Worm (Caenorhabditis elegans) whole organism, L2 larva: ENCODE results near the gene Y57G11A.2.

ENCODE experiments used
- ZK546.5 ChIP-seq: sonication (generic microtip); optimal IDR thresholded peaks from 2 replicates; lab custom pipeline; 2017; ENCODE audit warnings: missing biosample characterization, missing genetic modification characterization
- dmd-4 ChIP-seq: sonication (generic microtip); optimal IDR thresholded peaks from 2 replicates; lab custom pipeline; 2017; ENCODE audit warnings: missing biosample characterization, missing genetic modification characterization
- gmeb-1 ChIP-seq: fragments of 150-350 bp; optimal IDR thresholded peaks from 2 replicates; lab custom pipeline; 2014; ENCODE audit warnings: missing biosample characterization, missing genetic modification characterization
- lin-11 ChIP-seq: fragments of 150-350 bp; sonication (generic microtip); optimal IDR thresholded peaks from 2 replicates; lab custom pipeline; 2014; ENCODE audit warnings: missing biosample characterization, missing genetic modification characterization, inconsistent platforms, mixed read lengths
- lin-13 ChIP-seq: fragments of 150-350 bp; optimal IDR thresholded peaks from 2 replicates; lab custom pipeline; 2014; ENCODE audit warnings: missing biosample characterization, missing genetic modification reagents, missing genetic modification characterization
- mab-5 ChIP-seq: fragments of 150-350 bp; optimal IDR thresholded peaks from 2 replicates; lab custom pipeline; 2014; ENCODE audit warnings: missing biosample characterization, missing genetic modification characterization
- mdl-1 ChIP-seq, 2 experiments: fragments of 150-350 bp in 1 of 2; sonication (generic microtip) in 1 of 2; optimal IDR thresholded peaks; 2 replicates each; lab custom pipeline; 2017; ENCODE audit warnings: missing biosample characterization in 2 of 2, missing genetic modification characterization in 2 of 2
- nhr-10 ChIP-seq: sonication (generic microtip); optimal IDR thresholded peaks from 2 replicates; lab custom pipeline; 2017; ENCODE audit warnings: missing biosample characterization, missing genetic modification characterization
- nhr-12 ChIP-seq: fragments of 150-350 bp; optimal IDR thresholded peaks from 2 replicates; lab custom pipeline; 2014; ENCODE audit warnings: missing biosample characterization, missing genetic modification characterization
- nhr-6 ChIP-seq: fragments of 150-350 bp; optimal IDR thresholded peaks from 2 replicates; lab custom pipeline; 2014; ENCODE audit warnings: missing biosample characterization, missing genetic modification characterization
- peb-1 ChIP-seq: fragments of 150-350 bp; optimal IDR thresholded peaks from 2 replicates; lab custom pipeline; 2014; ENCODE audit warnings: missing biosample characterization, missing genetic modification characterization
- sem-4 ChIP-seq: fragments of 150-350 bp; optimal IDR thresholded peaks from 2 replicates; lab custom pipeline; 2014; ENCODE audit warnings: missing biosample characterization, missing genetic modification reagents, missing genetic modification characterization
- snpc-4 ChIP-seq: fragments of 150-350 bp; optimal IDR thresholded peaks from 2 replicates; lab custom pipeline; 2014; ENCODE audit warnings: missing biosample characterization, missing genetic modification characterization
- unc-55 ChIP-seq: fragments of 150-350 bp; sonication (generic microtip); optimal IDR thresholded peaks from 3 replicates; lab custom pipeline; 2014; ENCODE audit warnings: missing biosample characterization, missing genetic modification reagents, missing genetic modification characterization
- unc-62 ChIP-seq: fragments of 150-350 bp; optimal IDR thresholded peaks from 2 replicates; lab custom pipeline; 2014; ENCODE audit warnings: missing biosample characterization, missing genetic modification reagents, missing genetic modification characterization
- zag-1 ChIP-seq: fragments of 150-350 bp; optimal IDR thresholded peaks from 2 replicates; lab custom pipeline; 2014; ENCODE audit warnings: missing biosample characterization, missing genetic modification characterization
- ztf-1 ChIP-seq: fragments of 200-800 bp; sonication (Bioruptor generic); conservative IDR thresholded peaks from 2 replicates; pipeline ENCODE4 v1.3.6; 2022; ENCODE audit warnings: missing genetic modification characterization, missing compliant biosample characterization

Y57G11A.2 gene

ce11 chrIV:14469013-14469412 is 50.3 kb downstream of the Y57G11A.2 start:
- TF ChIP-seq ztf-1 (GFP tag; lab: Robert Waterston, UW) (no peak), mab-5 (tag; lab: Kevin White, UChicago) (no peak), nhr-12 (tag; lab: Kevin White, UChicago) (no peak), gmeb-1 (tag; lab: Kevin White, UChicago) (no peak), snpc-4 (tag; lab: Kevin White, UChicago) (no peak), lin-13 (GFP tag; lab: Kevin White, UChicago) (no peak), nhr-6 (tag; lab: Kevin White, UChicago) (no peak), sem-4 (no peak), dmd-4 (no peak), peb-1 (tag; lab: Kevin White, UChicago) (no peak), nhr-10 (no peak), lin-11 (tag; lab: Kevin White, UChicago) (no peak), zag-1 (tag; lab: Kevin White, UChicago) (no peak), ZK546.5 (tag; lab: Kevin White, UChicago) (no peak), mdl-1 (tag; optimal IDR thresholded peaks at IDR 0.05; lab: Kevin White, UChicago) (no peak), unc-62 (GFP tag; lab: Kevin White, UChicago) (no peak), unc-55 (GFP tag; lab: Kevin White, UChicago) (no peak)
